Fruit fly (Drosophila melanogaster): ENCODE results near the gene CG6118.

Gene CG6118

dm6 chr3R:15418824-15419530 is 15.6 kb downstream of the CG6118 start (continued):
- TF ChIP-seq prd (optimal IDR thresholded peaks at IDR 0.05), result no peak
- TF ChIP-seq prd (GFP tag; IDR thresholded peaks at IDR 0.05), result peak; percentile 71; the same call in 2 of the 3 replicates
- TF ChIP-seq CG10543 (GFP tag; optimal IDR thresholded peaks at IDR 0.05), result peak; percentile 42
- TF ChIP-seq sens-2 (GFP tag; IDR thresholded peaks at IDR 0.05), result no peak
- TF ChIP-seq CG2202 (tag; optimal IDR thresholded peaks at IDR 0.05), result peak; percentile 52
- no peak for TF ChIP-seq usp (GFP tag; optimal IDR thresholded peaks at IDR 0.05)
- TF ChIP-seq CG30431 (GFP tag; optimal IDR thresholded peaks at IDR 0.05), result peak; percentile 63
- peak in 1 of 2 experiments; percentile 31 for TF ChIP-seq crp (GFP tag; optimal IDR thresholded peaks at IDR 0.05)
- TF ChIP-seq CG11723 (GFP tag; optimal IDR thresholded peaks at IDR 0.05), result peak; percentile 46
- no peak for TF ChIP-seq CG3995 (GFP tag; optimal IDR thresholded peaks at IDR 0.05)
- no peak for TF ChIP-seq Dip3 (GFP tag; optimal IDR thresholded peaks at IDR 0.05)
- 0 out of 4 replicates have a peak, but pooled peaks have one; percentile 2 for TF ChIP-seq Gug (GFP tag; IDR thresholded peaks at IDR 0.05)
- TF ChIP-seq CG30403 (GFP tag; optimal IDR thresholded peaks at IDR 0.05), result peak; percentile 87
- no peak for TF ChIP-seq NFAT (GFP tag; IDR thresholded peaks at IDR 0.05)
- TF ChIP-seq danr (GFP tag; IDR thresholded peaks at IDR 0.05), result no peak
- peak; percentile 40 for TF ChIP-seq CG6813 (GFP tag; optimal IDR thresholded peaks at IDR 0.05)
- TF ChIP-seq Fer2 (tag; optimal IDR thresholded peaks at IDR 0.05), result no peak
- no peak for TF ChIP-seq unc-4 (GFP tag; IDR thresholded peaks at IDR 0.05; ENCODE audit: partially characterized antibody)
- TF ChIP-seq lbe (GFP tag; optimal IDR thresholded peaks at IDR 0.05), result no peak
- peak; percentile 45 for TF ChIP-seq Mad (GFP tag; optimal IDR thresholded peaks at IDR 0.05)
- peak; percentile 39; the same call in 1 of the 2 replicates for TF ChIP-seq slbo (GFP tag; IDR thresholded peaks at IDR 0.05)
- TF ChIP-seq CG12769 (tag; optimal IDR thresholded peaks at IDR 0.05), result no peak
- TF ChIP-seq Nf-YA (GFP tag; IDR thresholded peaks at IDR 0.05), result no peak
- no peak; the same call in 1 of the 2 replicates for TF ChIP-seq ara (GFP tag; IDR thresholded peaks at IDR 0.05)
- no peak for TF ChIP-seq CG8359 (GFP tag; optimal IDR thresholded peaks at IDR 0.05; ENCODE audit: borderline replicate concordance)
- TF ChIP-seq NfI (GFP tag; optimal IDR thresholded peaks at IDR 0.05), result peak; percentile 53
- TF ChIP-seq zen2 (GFP tag; IDR thresholded peaks at IDR 0.05; ENCODE audit: partially characterized antibody), result no peak
- peak; percentile 82 for TF ChIP-seq Xrp1 (GFP tag; IDR thresholded peaks at IDR 0.05)
- no peak for TF ChIP-seq Drgx (GFP tag; IDR thresholded peaks at IDR 0.05)
- no peak for TF ChIP-seq MESR4 (GFP tag; optimal IDR thresholded peaks at IDR 0.05)
- no peak for TF ChIP-seq CG14860 (GFP tag; IDR thresholded peaks at IDR 0.05; ENCODE audit: partially characterized antibody)
- TF ChIP-seq lab (GFP tag; optimal IDR thresholded peaks at IDR 0.05), result peak; percentile 48
- peak; percentile 80 for TF ChIP-seq Hr3 (GFP tag; optimal IDR thresholded peaks at IDR 0.05)
- peak; percentile 43 for TF ChIP-seq onecut (GFP tag; IDR thresholded peaks at IDR 0.05)
- peak; percentile 90 for TF ChIP-seq sens (GFP tag)
- TF ChIP-seq CG10267 (tag; optimal IDR thresholded peaks at IDR 0.05), result peak; percentile 81
- TF ChIP-seq al (GFP tag; IDR thresholded peaks at IDR 0.05), result no peak
- TF ChIP-seq eve (GFP tag; optimal IDR thresholded peaks at IDR 0.05), result no peak
- TF ChIP-seq knrl (GFP tag; IDR thresholded peaks at IDR 0.05; ENCODE audit: partially characterized antibody), result no peak
- TF ChIP-seq crol (GFP tag; IDR thresholded peaks at IDR 0.05), result peak; percentile 74
- TF ChIP-seq Opbp (GFP tag; IDR thresholded peaks at IDR 0.05; ENCODE audit: partially characterized antibody), result no peak
- peak; percentile 73 for TF ChIP-seq CG1602 (GFP tag; optimal IDR thresholded peaks at IDR 0.05)
- TF ChIP-seq cad (GFP tag; optimal IDR thresholded peaks at IDR 0.05), result no peak
- TF ChIP-seq Hr78 (GFP tag; optimal IDR thresholded peaks at IDR 0.05), result no peak
- no peak for TF ChIP-seq CG3838 (GFP tag; optimal IDR thresholded peaks at IDR 0.05)
- TF ChIP-seq unpg (GFP tag; optimal IDR thresholded peaks at IDR 0.05), result peak; percentile 78
- TF ChIP-seq Hr39 (optimal IDR thresholded peaks at IDR 0.05), result no peak
- peak; percentile 29 for TF ChIP-seq HmgZ (tag; optimal IDR thresholded peaks at IDR 0.05)
- TF ChIP-seq Oaz (GFP tag; IDR thresholded peaks at IDR 0.05), result no peak
- TF ChIP-seq her (GFP tag; optimal IDR thresholded peaks at IDR 0.05), result no peak

Measured in whole organism, embryonic.